Worm (Caenorhabditis elegans) whole organism, L3 larva: Measurements from ENCODE around the gene K10H10.6.

ENCODE experiments used
- ZK546.5 ChIP-seq: sonication (generic microtip); optimal IDR thresholded peaks from 2 replicates; lab custom pipeline; 2017; ENCODE audit warnings: missing biosample characterization, missing genetic modification characterization
- aly-2 ChIP-seq: fragments of 150-350 bp; optimal IDR thresholded peaks from 2 replicates; lab custom pipeline; 2014; ENCODE audit warnings: missing biosample characterization, missing genetic modification characterization
- ama-1 ChIP-seq: fragments of 150-350 bp; optimal IDR thresholded peaks from 2 replicates; lab custom pipeline; 2018
- ceh-16 ChIP-seq: sonication (generic microtip); optimal IDR thresholded peaks from 2 replicates; lab custom pipeline; 2017; ENCODE audit warnings: missing biosample characterization, missing genetic modification characterization
- ceh-28 ChIP-seq: fragments of 150-350 bp; optimal IDR thresholded peaks from 2 replicates; lab custom pipeline; 2014; ENCODE audit warnings: missing biosample characterization, missing genetic modification reagents, missing genetic modification characterization
- ceh-82 ChIP-seq: fragments of 150-350 bp; optimal IDR thresholded peaks from 2 replicates; lab custom pipeline; 2014; ENCODE audit warnings: missing biosample characterization, missing genetic modification characterization
- ceh-9 ChIP-seq: sonication (generic microtip); optimal IDR thresholded peaks from 2 replicates; lab custom pipeline; 2018; ENCODE audit warnings: missing biosample characterization, missing genetic modification characterization
- daf-12 ChIP-seq: fragments of 150-350 bp; optimal IDR thresholded peaks from 2 replicates; lab custom pipeline; 2014; ENCODE audit warnings: missing biosample characterization, missing genetic modification reagents, missing genetic modification characterization
- egl-5 ChIP-seq: fragments of 150-350 bp; optimal IDR thresholded peaks from 2 replicates; lab custom pipeline; 2017; ENCODE audit warnings: missing biosample characterization, missing genetic modification reagents, missing genetic modification characterization, inconsistent platforms
- elt-1 ChIP-seq: fragments of 150-350 bp; optimal IDR thresholded peaks from 2 replicates; lab custom pipeline; 2014; ENCODE audit warnings: missing biosample characterization, missing genetic modification characterization
- elt-2 ChIP-seq: sonication (generic microtip); optimal IDR thresholded peaks from 2 replicates; lab custom pipeline; 2016; ENCODE audit warnings: missing genetic modification reagents, mild to moderate bottlenecking, missing genetic modification characterization, missing compliant biosample characterization
- elt-3 ChIP-seq, 3 experiments: fragments of 150-350 bp in 1 of 3; sonication (generic microtip) in 2 of 3; optimal IDR thresholded peaks; 2 replicates in 2 of 3; 4 replicates in 1 of 3; lab custom pipeline; 2014 to 2017; ENCODE audit warnings: missing biosample characterization in 3 of 3, missing genetic modification characterization in 3 of 3
- eor-1 ChIP-seq, 2 experiments: fragments of 150-350 bp; optimal IDR thresholded peaks; 2 replicates each; lab custom pipeline; 2014 to 2018; ENCODE audit warnings: missing biosample characterization in 2 of 2, missing genetic modification characterization in 2 of 2
- fkh-2 ChIP-seq: fragments of 150-350 bp; optimal IDR thresholded peaks from 2 replicates; lab custom pipeline; 2014; ENCODE audit warnings: missing biosample characterization, missing genetic modification reagents, missing genetic modification characterization
- hmg-11 ChIP-seq: sonication (generic microtip); optimal IDR thresholded peaks from 2 replicates; lab custom pipeline; 2016; ENCODE audit warnings: missing genetic modification characterization, missing compliant biosample characterization
- jun-1 ChIP-seq: fragments of 150-350 bp; optimal IDR thresholded peaks from 2 replicates; lab custom pipeline; 2014; ENCODE audit warnings: missing biosample characterization, missing genetic modification reagents, missing genetic modification characterization
- lin-15B ChIP-seq: fragments of 150-350 bp; optimal IDR thresholded peaks from 2 replicates; lab custom pipeline; 2014; ENCODE audit warnings: missing biosample characterization, missing genetic modification characterization
- lin-39 ChIP-seq: fragments of 150-350 bp; optimal IDR thresholded peaks from 2 replicates; lab custom pipeline; 2018; ENCODE audit warnings: missing biosample characterization, missing genetic modification reagents, missing genetic modification characterization
- lsy-12 ChIP-seq: sonication (generic microtip); optimal IDR thresholded peaks from 2 replicates; lab custom pipeline; 2016; ENCODE audit warnings: mild to moderate bottlenecking, missing genetic modification characterization, missing compliant biosample characterization
- mdl-1 ChIP-seq: fragments of 150-350 bp; optimal IDR thresholded peaks from 2 replicates; lab custom pipeline; 2014; ENCODE audit warnings: missing biosample characterization, missing genetic modification characterization
- mml-1 ChIP-seq: fragments of 150-350 bp; sonication (generic microtip); optimal IDR thresholded peaks from 3 replicates; lab custom pipeline; 2014; ENCODE audit warnings: missing biosample characterization, missing genetic modification characterization
- nfya-1 ChIP-seq: sonication (generic microtip); optimal IDR thresholded peaks from 2 replicates; lab custom pipeline; 2017; ENCODE audit warnings: missing genetic modification characterization, mild to moderate bottlenecking, missing compliant biosample characterization, antibody characterized with exemption, moderate library complexity; ENCODE audit not compliant: insufficient read depth
- nhr-12 ChIP-seq: fragments of 150-350 bp; optimal IDR thresholded peaks from 2 replicates; lab custom pipeline; 2014; ENCODE audit warnings: missing biosample characterization, missing genetic modification characterization
- nhr-237 ChIP-seq: fragments of 150-350 bp; optimal IDR thresholded peaks from 2 replicates; lab custom pipeline; 2014; ENCODE audit warnings: missing biosample characterization, missing genetic modification characterization
- nhr-25 ChIP-seq: sonication (generic microtip); optimal IDR thresholded peaks from 2 replicates; lab custom pipeline; 2017; ENCODE audit warnings: missing biosample characterization, missing genetic modification characterization
- nhr-28 ChIP-seq: fragments of 150-350 bp; optimal IDR thresholded peaks from 2 replicates; lab custom pipeline; 2014; ENCODE audit warnings: missing biosample characterization, missing genetic modification characterization
- nhr-43 ChIP-seq: sonication (generic microtip); optimal IDR thresholded peaks from 2 replicates; lab custom pipeline; 2016; ENCODE audit warnings: mild to moderate bottlenecking, missing genetic modification characterization, missing compliant biosample characterization; ENCODE audit not compliant: poor library complexity, severe bottlenecking
- nhr-67 ChIP-seq: fragments of 150-350 bp; optimal IDR thresholded peaks from 2 replicates; lab custom pipeline; 2014; ENCODE audit warnings: missing biosample characterization, missing genetic modification characterization
- nhr-76 ChIP-seq: fragments of 150-350 bp; sonication (generic microtip); optimal IDR thresholded peaks from 5 replicates; lab custom pipeline; 2014; ENCODE audit warnings: missing biosample characterization, missing genetic modification characterization
- pqm-1 ChIP-seq: fragments of 150-350 bp; optimal IDR thresholded peaks from 2 replicates; lab custom pipeline; 2017; ENCODE audit warnings: missing biosample characterization, missing genetic modification characterization, inconsistent platforms
- sea-2 ChIP-seq: fragments of 150-350 bp; sonication (generic microtip); optimal IDR thresholded peaks from 4 replicates; lab custom pipeline; 2014; ENCODE audit warnings: missing biosample characterization, missing genetic modification reagents, missing genetic modification characterization
- skn-1 ChIP-seq: fragments of 150-350 bp; optimal IDR thresholded peaks from 2 replicates; lab custom pipeline; 2014; ENCODE audit warnings: missing biosample characterization, missing genetic modification characterization
- tbx-2 ChIP-seq: sonication (generic microtip); optimal IDR thresholded peaks from 2 replicates; lab custom pipeline; 2016; ENCODE audit warnings: mild to moderate bottlenecking, missing genetic modification characterization, missing compliant biosample characterization
- unc-62 ChIP-seq: fragments of 150-350 bp; sonication (generic microtip); optimal IDR thresholded peaks from 4 replicates; lab custom pipeline; 2014; ENCODE audit warnings: missing biosample characterization, missing genetic modification reagents, missing genetic modification characterization
- zag-1 ChIP-seq: fragments of 150-350 bp; optimal IDR thresholded peaks from 2 replicates; lab custom pipeline; 2014; ENCODE audit warnings: missing biosample characterization, missing genetic modification characterization
- ztf-4 ChIP-seq: fragments of 150-350 bp; optimal IDR thresholded peaks from 2 replicates; lab custom pipeline; 2014; ENCODE audit warnings: missing biosample characterization, missing genetic modification characterization

Gene K10H10.6

DNA sequence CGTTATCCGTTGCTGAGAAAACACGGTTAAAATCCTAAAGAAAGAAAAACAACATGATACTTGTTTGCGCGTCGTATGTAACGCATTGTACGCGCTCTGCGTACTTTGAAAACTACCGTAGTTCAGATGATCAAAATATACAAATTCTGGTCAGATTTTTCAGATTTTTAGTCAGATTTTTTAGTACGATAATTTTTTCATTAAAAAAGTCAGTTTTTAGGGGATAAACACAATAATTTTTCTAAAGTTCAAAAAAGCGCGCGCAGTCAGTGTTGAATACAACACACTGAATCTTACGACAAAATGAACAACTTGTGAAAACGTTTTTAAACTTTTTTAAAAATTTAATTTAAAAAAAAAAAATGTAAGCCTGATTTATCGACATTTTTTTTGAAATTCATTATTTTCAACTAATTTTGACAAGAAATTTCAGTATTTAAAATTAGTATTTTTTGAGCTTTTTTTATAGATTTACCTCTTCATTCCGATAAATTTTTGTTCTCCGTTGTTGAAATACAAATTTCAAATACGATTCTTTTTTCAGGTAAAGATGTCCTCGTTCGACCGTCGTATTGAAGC lies 20.6 kb downstream of the K10H10.6 start, which contains the start of gene pot-2:
Gene pot-2 (plus strand): TSS at position 529 of the 579 bp plus-strand sequence.
- TF ChIP-seq nhr-43 (tag; lab: Kevin White, UChicago), result no peak
- no peak for TF ChIP-seq elt-2 (tag; lab: Kevin White, UChicago)
- TF ChIP-seq ceh-16 (tag; lab: Kevin White, UChicago), result no peak
- no peak for TF ChIP-seq nfya-1 (tag; lab: Kevin White, UChicago)
- no peak for TF ChIP-seq ZK546.5 (tag; lab: Kevin White, UChicago)
- no peak for TF ChIP-seq zag-1
- no peak for TF ChIP-seq tbx-2 (tag; lab: Kevin White, UChicago)
- TF ChIP-seq unc-62 (GFP tag; lab: Kevin White, UChicago), result no peak
- no peak for TF ChIP-seq nhr-28 (tag; lab: Kevin White, UChicago)
- TF ChIP-seq lin-39 (tag; lab: Kevin White, UChicago), result no peak
- TF ChIP-seq ama-1, result no peak
- no peak for TF ChIP-seq nhr-67 (tag; lab: Kevin White, UChicago)
- no peak for TF ChIP-seq pqm-1 (tag; lab: Kevin White, UChicago)
- no peak for TF ChIP-seq elt-3 (tag; optimal IDR thresholded peaks at IDR 0.05; lab: Kevin White, UChicago)
- no peak for TF ChIP-seq nhr-25 (tag; lab: Kevin White, UChicago)
- TF ChIP-seq nhr-237 (tag; lab: Kevin White, UChicago), result no peak
- TF ChIP-seq daf-12 (tag; lab: Kevin White, UChicago), result no peak
- no peak for TF ChIP-seq fkh-2 (tag; lab: Kevin White, UChicago)
- no peak for TF ChIP-seq ztf-4 (tag; lab: Kevin White, UChicago)
- no peak for TF ChIP-seq hmg-11 (tag; lab: Kevin White, UChicago)

DNA sequence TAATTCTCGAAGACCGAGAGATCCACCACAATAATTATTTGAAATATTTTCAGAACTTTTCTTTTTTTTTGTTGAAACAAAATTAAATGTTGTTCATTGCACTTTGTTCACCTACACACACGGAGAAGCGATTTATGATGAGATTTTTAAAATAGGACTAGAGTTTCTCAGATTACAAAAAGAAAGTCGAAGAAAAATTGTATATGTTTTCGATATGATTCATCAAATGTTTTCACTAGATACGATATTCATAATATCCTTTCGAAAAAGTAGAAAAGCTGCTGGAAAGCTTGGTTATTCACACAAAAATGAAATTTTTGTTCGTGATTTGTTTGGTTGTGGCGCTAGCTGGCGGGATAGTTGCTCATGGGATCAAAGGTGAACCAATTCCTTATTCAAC lies 21.9 kb downstream of the K10H10.6 start, which contains the start of gene F57C2.4:
Gene F57C2.4 (plus strand): TSS at position 301 of the 400 bp plus-strand sequence.
- TF ChIP-seq nhr-76 (tag; lab: Kevin White, UChicago) (no peak), lsy-12 (no peak), nhr-67 (tag; lab: Kevin White, UChicago) (no peak), ceh-16 (tag; lab: Kevin White, UChicago) (no peak), hmg-11 (tag; lab: Kevin White, UChicago) (no peak), skn-1 (no peak), elt-3 (tag; optimal IDR thresholded peaks at IDR 0.05; lab: Kevin White, UChicago) (no peak), ceh-9 (tag; lab: Kevin White, UChicago) (no peak), lin-39 (tag; lab: Kevin White, UChicago) (no peak), nhr-25 (tag; lab: Kevin White, UChicago) (no peak), ama-1 (no peak), nhr-28 (tag; lab: Kevin White, UChicago) (no peak), egl-5 (tag; lab: Kevin White, UChicago) (no peak), lin-15B (no peak), nhr-12 (no peak), mml-1 (tag; lab: Kevin White, UChicago) (no peak), eor-1 (tag; optimal IDR thresholded peaks at IDR 0.05; lab: Kevin White, UChicago) (no peak), zag-1 (no peak), ceh-82 (tag; lab: Kevin White, UChicago) (no peak)

DNA sequence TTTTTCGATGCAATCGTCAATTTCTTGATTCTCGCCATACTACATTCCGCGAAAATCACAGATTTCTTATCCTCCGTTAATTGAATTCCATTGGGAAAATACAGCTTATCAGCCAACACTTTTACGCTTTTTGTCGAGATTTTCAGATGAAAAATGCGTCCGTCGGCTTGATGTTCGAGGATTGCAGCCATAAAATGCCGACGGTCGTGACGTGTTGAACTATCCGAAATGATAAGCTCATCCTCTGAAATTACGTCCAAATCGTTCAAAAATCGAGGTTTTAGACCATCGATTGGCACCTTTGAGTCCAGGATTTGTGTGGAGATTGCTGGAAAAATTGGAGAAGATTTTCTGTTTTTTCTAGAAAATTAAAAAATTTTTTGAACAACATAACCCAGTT lies 24.0 kb downstream of the K10H10.6 start:
- TF ChIP-seq ceh-28 (tag; lab: Kevin White, UChicago) (no peak), unc-62 (GFP tag; lab: Kevin White, UChicago) (no peak), ceh-9 (tag; lab: Kevin White, UChicago) (no peak), hmg-11 (tag; lab: Kevin White, UChicago) (no peak), ceh-16 (tag; lab: Kevin White, UChicago) (no peak), fkh-2 (tag; lab: Kevin White, UChicago) (no peak), ama-1 (no peak), mml-1 (tag; lab: Kevin White, UChicago) (no peak), sea-2 (GFP tag; lab: Kevin White, UChicago) (no peak), nhr-12 (no peak), egl-5 (tag; lab: Kevin White, UChicago) (no peak), nfya-1 (tag; lab: Kevin White, UChicago) (no peak), aly-2 (tag; lab: Kevin White, UChicago) (no peak), nhr-67 (tag; lab: Kevin White, UChicago) (no peak), jun-1 (no peak), mdl-1 (tag; lab: Kevin White, UChicago) (no peak), elt-1 (tag; lab: Kevin White, UChicago) (no peak), ZK546.5 (tag; lab: Kevin White, UChicago) (no peak)
